Worm (Caenorhabditis elegans) whole organism, late embryonic: ENCODE results near the gene grd-9.

Experiments used
- F13H6.1 ChIP-seq: sonication (generic microtip); optimal IDR thresholded peaks from 2 replicates; lab custom pipeline; 2016; ENCODE audit warnings: missing genetic modification characterization, missing compliant biosample characterization
- ceh-48 ChIP-seq: sonication (generic microtip); optimal IDR thresholded peaks from 2 replicates; lab custom pipeline; 2016; ENCODE audit warnings: missing genetic modification characterization, inconsistent platforms, missing compliant biosample characterization
- fkh-10 ChIP-seq: fragments of 150-350 bp; optimal IDR thresholded peaks from 2 replicates; lab custom pipeline; 2014; ENCODE audit warnings: missing biosample characterization, missing genetic modification reagents, missing genetic modification characterization

ce11 chrV:5907090-5907489, 12.0 kb downstream of the grd-9 start, which contains the start of gene C04E6.4:
- TF ChIP-seq fkh-10 (GFP tag; lab: Kevin White, UChicago) (no peak), F13H6.1 (tag; lab: Kevin White, UChicago) (no peak), ceh-48 (tag; lab: Kevin White, UChicago) (no peak)
